Worm (Caenorhabditis elegans) whole organism, L4 larva: ENCODE results near the gene K12H6.5.

Experiments used
- F10B5.3 ChIP-seq: sonication (generic microtip); optimal IDR thresholded peaks from 2 replicates; lab custom pipeline; 2016; ENCODE audit warnings: mild to moderate bottlenecking, missing genetic modification characterization, missing compliant biosample characterization
- F37D6.2 ChIP-seq: sonication (generic microtip); optimal IDR thresholded peaks from 2 replicates; lab custom pipeline; 2016; ENCODE audit warnings: mild to moderate bottlenecking, missing genetic modification characterization, missing compliant biosample characterization
- F49E8.2 ChIP-seq: sonication (generic microtip); optimal IDR thresholded peaks from 2 replicates; lab custom pipeline; 2016; ENCODE audit warnings: missing compliant biosample characterization, mild to moderate bottlenecking, missing genetic modification characterization, borderline replicate concordance
- R02D3.7 ChIP-seq: fragments of 150-350 bp; sonication (generic microtip); optimal IDR thresholded peaks from 3 replicates; lab custom pipeline; 2014; ENCODE audit warnings: missing biosample characterization, missing genetic modification characterization
- T26A8.4 ChIP-seq: fragments of 200-800 bp; sonication (Bioruptor generic); IDR thresholded peaks from 2 replicates; pipeline ENCODE4 v1.3.6; 2022; ENCODE audit warnings: missing genetic modification characterization, missing compliant biosample characterization
- Y48G9A.11 ChIP-seq: fragments of 200-800 bp; sonication (Bioruptor generic); IDR thresholded peaks from 2 replicates; pipeline ENCODE4 v1.3.6; 2022; ENCODE audit warnings: missing genetic modification reagents, missing genetic modification characterization, missing compliant biosample characterization
- aha-1 ChIP-seq: fragments of 150-350 bp; peaks from one replicate; lab custom pipeline; 2014; ENCODE audit warnings: missing biosample characterization, missing genetic modification characterization
- ama-1 ChIP-seq: fragments of 150-350 bp; optimal IDR thresholded peaks from 2 replicates; lab custom pipeline; 2014; ENCODE audit warnings: inconsistent platforms, mixed read lengths
- arid-1 ChIP-seq: fragments of 200-800 bp; sonication (Bioruptor generic); conservative IDR thresholded peaks from 2 replicates; pipeline ENCODE4 v1.3.6; 2022; ENCODE audit warnings: missing genetic modification reagents, missing genetic modification characterization, missing compliant biosample characterization
- ceh-28 ChIP-seq: fragments of 150-350 bp; optimal IDR thresholded peaks from 2 replicates; lab custom pipeline; 2014; ENCODE audit warnings: missing biosample characterization, missing genetic modification reagents, missing genetic modification characterization
- ceh-44 ChIP-seq: fragments of 200-800 bp; sonication (Bioruptor generic); IDR thresholded peaks from 2 replicates; pipeline ENCODE4 v1.3.6; 2022; ENCODE audit warnings: missing genetic modification reagents, missing genetic modification characterization, missing compliant biosample characterization
- ceh-82 ChIP-seq: sonication (generic microtip); optimal IDR thresholded peaks from 2 replicates; lab custom pipeline; 2017; ENCODE audit warnings: missing biosample characterization, missing genetic modification characterization
- ces-1 ChIP-seq: fragments of 150-350 bp; sonication (generic microtip); optimal IDR thresholded peaks from 4 replicates; lab custom pipeline; 2014; ENCODE audit warnings: missing biosample characterization, missing genetic modification reagents, missing genetic modification characterization
- cey-2 ChIP-seq: sonication (generic microtip); optimal IDR thresholded peaks from 3 replicates; lab custom pipeline; 2017; ENCODE audit warnings: missing genetic modification characterization, mild to moderate bottlenecking, missing compliant biosample characterization, antibody characterized with exemption, borderline replicate concordance; ENCODE audit not compliant: insufficient read depth
- daf-12 ChIP-seq: fragments of 150-350 bp; optimal IDR thresholded peaks from 2 replicates; lab custom pipeline; 2014; ENCODE audit warnings: missing biosample characterization, missing genetic modification reagents, missing genetic modification characterization
- dve-1 ChIP-seq: sonication (generic microtip); optimal IDR thresholded peaks from 2 replicates; lab custom pipeline; 2017; ENCODE audit warnings: antibody characterized with exemption, mild to moderate bottlenecking, missing genetic modification characterization, missing compliant biosample characterization; ENCODE audit not compliant: insufficient read depth
- egl-43 ChIP-seq: fragments of 200-800 bp; sonication (Bioruptor generic); IDR thresholded peaks from 2 replicates; pipeline ENCODE4 v1.3.6; 2022; ENCODE audit warnings: missing genetic modification reagents, missing genetic modification characterization, missing compliant biosample characterization
- gei-8 ChIP-seq: fragments of 200-800 bp; sonication (Bioruptor generic); optimal IDR thresholded peaks from 2 replicates; lab custom pipeline; 2018; ENCODE audit warnings: mild to moderate bottlenecking, missing genetic modification characterization, missing compliant biosample characterization
- hlh-11 ChIP-seq: fragments of 200-800 bp; sonication (Bioruptor generic); optimal IDR thresholded peaks from 2 replicates; lab custom pipeline; 2018; ENCODE audit warnings: mild to moderate bottlenecking, missing genetic modification characterization, missing compliant biosample characterization
- hlh-30 ChIP-seq: sonication (generic microtip); optimal IDR thresholded peaks from 2 replicates; lab custom pipeline; 2017; ENCODE audit warnings: antibody characterized with exemption, mild to moderate bottlenecking, missing genetic modification characterization, missing compliant biosample characterization; ENCODE audit not compliant: insufficient read depth
- hmg-1.1 ChIP-seq: fragments of 200-800 bp; sonication (Bioruptor generic); IDR thresholded peaks from 2 replicates; pipeline ENCODE4 v1.3.6; 2022; ENCODE audit warnings: missing genetic modification reagents, missing genetic modification characterization, missing compliant biosample characterization
- lim-7 ChIP-seq: fragments of 200-800 bp; sonication (Bioruptor generic); IDR thresholded peaks from 2 replicates; pipeline ENCODE4 v1.3.6; 2022; ENCODE audit warnings: missing genetic modification characterization, missing compliant biosample characterization
- lin-38 ChIP-seq: fragments of 200-800 bp; sonication (Bioruptor generic); IDR thresholded peaks from 2 replicates; pipeline ENCODE4 v1.3.6; 2022; ENCODE audit warnings: missing genetic modification reagents, missing genetic modification characterization, missing compliant biosample characterization
- lin-39 ChIP-seq: fragments of 150-350 bp; optimal IDR thresholded peaks from 2 replicates; lab custom pipeline; 2014; ENCODE audit warnings: missing biosample characterization, missing genetic modification reagents, missing genetic modification characterization
- mxl-3 ChIP-seq: fragments of 200-800 bp; sonication (Bioruptor generic); optimal IDR thresholded peaks from 2 replicates; lab custom pipeline; 2018; ENCODE audit warnings: mild to moderate bottlenecking, missing genetic modification characterization, missing compliant biosample characterization
- nhr-10 ChIP-seq: fragments of 150-350 bp; optimal IDR thresholded peaks from 2 replicates; lab custom pipeline; 2014; ENCODE audit warnings: missing biosample characterization, missing genetic modification characterization
- nhr-11 ChIP-seq: fragments of 150-350 bp; optimal IDR thresholded peaks from 2 replicates; lab custom pipeline; 2014; ENCODE audit warnings: missing biosample characterization, missing genetic modification characterization
- nhr-25 ChIP-seq: sonication (generic microtip); optimal IDR thresholded peaks from 2 replicates; lab custom pipeline; 2017; ENCODE audit warnings: missing genetic modification characterization, mild to moderate bottlenecking, missing compliant biosample characterization, antibody characterized with exemption, moderate library complexity, borderline replicate concordance; ENCODE audit not compliant: insufficient read depth
- nhr-28 ChIP-seq: fragments of 150-350 bp; optimal IDR thresholded peaks from 2 replicates; lab custom pipeline; 2014; ENCODE audit warnings: missing biosample characterization, missing genetic modification characterization
- nhr-41 ChIP-seq: fragments of 200-800 bp; sonication (Bioruptor generic); IDR thresholded peaks from 2 replicates; pipeline ENCODE4 v1.3.6; 2022; ENCODE audit warnings: missing genetic modification reagents, missing genetic modification characterization, missing compliant biosample characterization
- nhr-48 ChIP-seq: sonication (generic microtip); optimal IDR thresholded peaks from 2 replicates; lab custom pipeline; 2016; ENCODE audit warnings: mild to moderate bottlenecking, missing genetic modification characterization, missing compliant biosample characterization
- nhr-76 ChIP-seq: fragments of 150-350 bp; optimal IDR thresholded peaks from 2 replicates; lab custom pipeline; 2014; ENCODE audit warnings: missing biosample characterization, missing genetic modification characterization
- pha-4 ChIP-seq, 2 experiments: fragments of 150-350 bp in 1 of 2; fragments of 200-800 bp in 1 of 2; sonication (Bioruptor generic) in 1 of 2; IDR thresholded peaks in 1 of 2; optimal IDR thresholded peaks in 1 of 2; 2 replicates each; pipeline versions ENCODE4 v1.3.6 to Lab custom; 2014 to 2022; ENCODE audit warnings: missing genetic modification characterization in 2 of 2, missing genetic modification reagents in 2 of 2, missing biosample characterization in 1 of 2, missing compliant biosample characterization in 1 of 2
- php-3 ChIP-seq: fragments of 200-800 bp; sonication (Bioruptor generic); IDR thresholded peaks from 2 replicates; pipeline ENCODE4 v1.3.6; 2022; ENCODE audit warnings: missing genetic modification reagents, missing genetic modification characterization, missing compliant biosample characterization
- set-16 ChIP-seq: fragments of 200-800 bp; sonication (Bioruptor generic); IDR thresholded peaks from 2 replicates; pipeline ENCODE4 v1.3.6; 2022; ENCODE audit warnings: missing genetic modification reagents, missing genetic modification characterization, missing compliant biosample characterization
- snpc-1.2 ChIP-seq: fragments of 200-800 bp; sonication (Bioruptor generic); IDR thresholded peaks from 2 replicates; pipeline ENCODE4 v1.3.6; 2022; ENCODE audit warnings: missing genetic modification reagents, missing genetic modification characterization, missing compliant biosample characterization
- tag-97 ChIP-seq: fragments of 200-800 bp; sonication (Bioruptor generic); IDR thresholded peaks from 2 replicates; pipeline ENCODE4 v1.3.6; 2022; ENCODE audit warnings: missing genetic modification characterization, missing compliant biosample characterization
- tra-1 ChIP-seq: fragments of 200-800 bp; sonication (Bioruptor generic); IDR thresholded peaks from 2 replicates; pipeline ENCODE4 v1.3.6; 2022; ENCODE audit warnings: missing genetic modification reagents, missing genetic modification characterization, missing compliant biosample characterization
- vab-7 ChIP-seq: fragments of 200-800 bp; sonication (Bioruptor generic); IDR thresholded peaks from 2 replicates; pipeline ENCODE4 v1.3.6; 2022; ENCODE audit warnings: missing genetic modification reagents, missing genetic modification characterization, missing compliant biosample characterization
- zag-1 ChIP-seq: fragments of 150-350 bp; optimal IDR thresholded peaks from 2 replicates; lab custom pipeline; 2014; ENCODE audit warnings: missing biosample characterization, missing genetic modification characterization
- zip-2 ChIP-seq: fragments of 150-350 bp; optimal IDR thresholded peaks from 2 replicates; lab custom pipeline; 2014; ENCODE audit warnings: missing biosample characterization, missing genetic modification characterization
- ztf-11 ChIP-seq: fragments of 150-350 bp; optimal IDR thresholded peaks from 2 replicates; lab custom pipeline; 2014; ENCODE audit warnings: missing biosample characterization, missing genetic modification characterization
- ztf-7 ChIP-seq: fragments of 150-350 bp; optimal IDR thresholded peaks from 2 replicates; lab custom pipeline; 2014; ENCODE audit warnings: missing biosample characterization, missing genetic modification characterization

K12H6.5 gene

DNA sequence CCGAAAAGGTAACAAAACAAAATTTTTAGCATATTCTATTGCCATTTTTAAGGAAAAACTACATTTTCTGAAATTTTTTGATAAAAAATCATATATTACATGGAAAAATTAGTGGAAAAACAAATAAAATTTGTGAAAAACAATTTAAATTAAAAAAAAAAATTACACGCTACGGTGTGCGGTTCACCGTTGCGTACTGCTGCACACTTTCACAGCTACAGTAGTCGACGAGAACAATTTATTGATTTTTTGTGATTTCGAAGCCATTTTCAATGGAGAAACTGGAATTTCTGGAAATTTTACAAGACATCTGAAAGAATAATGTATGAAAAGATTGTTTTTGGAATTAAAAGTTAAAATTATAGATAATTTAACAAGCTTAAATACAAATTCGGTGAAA lies 11.0 kb downstream of the K12H6.5 start:
- TF ChIP-seq ama-1 (lab: Kevin White, UChicago), result no peak
- TF ChIP-seq cey-2 (tag; lab: Kevin White, UChicago), result no peak
- TF ChIP-seq pha-4 (GFP tag; IDR thresholded peaks at IDR 0.05; lab: Robert Waterston, UW), result no peak
- TF ChIP-seq pha-4 (tag; optimal IDR thresholded peaks at IDR 0.05; lab: Kevin White, UChicago), result no peak
- no peak for TF ChIP-seq F10B5.3 (tag; lab: Kevin White, UChicago)
- no peak for TF ChIP-seq nhr-25 (tag; lab: Kevin White, UChicago)
- no peak for TF ChIP-seq ztf-7 (tag; lab: Kevin White, UChicago)

ce11 chrII:2807674-2808206 lies 18.2 kb downstream of the K12H6.5 start, which contains the start of gene K12H6.12:
Gene K12H6.12, plus strand, starts transcription at chrII:2808156.
- TF ChIP-seq dve-1 (peak; percentile 26), ceh-28 (tag; lab: Kevin White, UChicago) (no peak), aha-1 (tag; lab: Kevin White, UChicago) (peak; percentile 95), zip-2 (no peak), nhr-28 (tag; lab: Kevin White, UChicago) (peak; percentile 35), hlh-30 (tag; lab: Kevin White, UChicago) (peak; percentile 75), nhr-11 (tag; lab: Kevin White, UChicago) (peak; percentile 38), hmg-1.1 (GFP tag; lab: Robert Waterston, UW) (0 out of 2 replicates have a peak, but pooled peaks have one; percentile 23), mxl-3 (GFP tag; lab: Kevin White, UChicago) (no peak)
- TF ChIP-seq, all 104 proteins: peak for 6

ce11 chrII:2805566-2805965 lies 20.4 kb downstream of the K12H6.5 start:
- TF ChIP-seq nhr-28 (tag; lab: Kevin White, UChicago) (peak; percentile 12), aha-1 (tag; lab: Kevin White, UChicago) (no peak)

- TF ChIP-seq gei-8, result no peak
- TF ChIP-seq ama-1 (lab: Kevin White, UChicago), result no peak
- TF ChIP-seq set-16 (GFP tag; lab: Robert Waterston, UW), result peak; percentile 26; the same call in 1 of the 2 replicates
- peak; percentile 32 for TF ChIP-seq nhr-28 (tag; lab: Kevin White, UChicago)
- no peak for TF ChIP-seq ceh-44 (GFP tag; lab: Robert Waterston, UW)
- TF ChIP-seq tag-97 (GFP tag; lab: Robert Waterston, UW), result no peak
- no peak for TF ChIP-seq T26A8.4 (GFP tag; lab: Robert Waterston, UW)
- TF ChIP-seq tra-1, result peak; percentile 64; the same call in 1 of the 2 replicates
- TF ChIP-seq lin-38, result no peak
- TF ChIP-seq ztf-11 (tag; lab: Kevin White, UChicago), result no peak
- TF ChIP-seq hlh-11, result peak; percentile 37
- 0 out of 2 replicates have a peak, but pooled peaks have one; percentile 52 for TF ChIP-seq pha-4 (GFP tag; IDR thresholded peaks at IDR 0.05; lab: Robert Waterston, UW)
- TF ChIP-seq pha-4 (tag; optimal IDR thresholded peaks at IDR 0.05; lab: Kevin White, UChicago), result no peak
- TF ChIP-seq php-3 (GFP tag; lab: Robert Waterston, UW), result 0 out of 2 replicates have a peak, but pooled peaks have one; percentile 15
- no peak for TF ChIP-seq hmg-1.1 (GFP tag; lab: Robert Waterston, UW)
- TF ChIP-seq zag-1, result no peak
- TF ChIP-seq F37D6.2, result no peak
- TF ChIP-seq egl-43 (GFP tag; lab: Robert Waterston, UW), result no peak
- no peak for TF ChIP-seq daf-12 (tag; lab: Kevin White, UChicago)
- TF ChIP-seq lin-39 (tag; lab: Kevin White, UChicago), result no peak
- TF ChIP-seq F49E8.2 (tag; lab: Kevin White, UChicago), result no peak
- TF ChIP-seq snpc-1.2 (GFP tag; lab: Robert Waterston, UW), result no peak
- no peak for TF ChIP-seq vab-7 (GFP tag; lab: Robert Waterston, UW)
- TF ChIP-seq nhr-76 (tag; lab: Kevin White, UChicago), result no peak
- TF ChIP-seq nhr-48, result peak; percentile 75
- no peak for TF ChIP-seq nhr-10 (tag; lab: Kevin White, UChicago)
- TF ChIP-seq nhr-41, result no peak
- no peak for TF ChIP-seq arid-1
- TF ChIP-seq hlh-30 (tag; lab: Kevin White, UChicago), result peak; percentile 80
- TF ChIP-seq Y48G9A.11 (GFP tag; lab: Robert Waterston, UW), result no peak
- no peak for TF ChIP-seq ceh-82 (tag; lab: Kevin White, UChicago)
- no peak for TF ChIP-seq R02D3.7
- TF ChIP-seq ces-1, result no peak
- no peak for TF ChIP-seq lim-7 (GFP tag; lab: Robert Waterston, UW)
These were observed 21.0 kb downstream of the K12H6.5 start for ce11 chrII:2804949-2805348.
